Worm (Caenorhabditis elegans) whole organism, early embryonic: ENCODE data around the gene Y60C6A.1.

Source experiments
- aly-1 ChIP-seq: sonication (generic microtip); optimal IDR thresholded peaks from 2 replicates; lab custom pipeline; 2016; ENCODE audit warnings: missing genetic modification characterization, missing compliant biosample characterization
- ama-1 ChIP-seq: fragments of 150-350 bp; optimal IDR thresholded peaks from 2 replicates; lab custom pipeline; 2014
- hnd-1 ChIP-seq: sonication (generic microtip); optimal IDR thresholded peaks from 2 replicates; lab custom pipeline; 2016; ENCODE audit warnings: missing genetic modification characterization, missing compliant biosample characterization
- tra-4 ChIP-seq: sonication (generic microtip); optimal IDR thresholded peaks from 2 replicates; lab custom pipeline; 2017; ENCODE audit warnings: missing genetic modification characterization, missing compliant biosample characterization

DNA sequence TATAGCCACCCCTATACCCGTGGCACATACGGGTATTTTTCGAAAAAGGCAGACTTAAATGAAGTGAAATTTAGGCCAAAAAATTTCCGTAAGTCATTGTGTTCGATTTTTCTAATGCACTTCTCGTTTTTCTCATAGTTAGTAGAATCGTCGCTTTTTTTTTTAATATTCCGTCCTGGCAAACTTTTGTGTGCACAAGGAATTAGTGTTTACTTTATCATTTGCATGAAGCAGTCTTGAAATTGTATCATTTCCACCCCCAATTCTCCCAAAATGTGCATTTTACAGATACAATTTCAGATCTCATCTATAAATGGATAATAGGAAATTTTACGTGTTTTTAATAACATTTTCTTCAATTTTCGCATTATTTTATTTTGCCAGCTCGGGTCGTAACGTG is 33.1 kb upstream of the Y60C6A.1 start, which contains the start of gene C18G1.6:
- TF ChIP-seq tra-4 (tag; lab: Kevin White, UChicago) = no peak
- no peak for TF ChIP-seq ama-1 (lab: Kevin White, UChicago)
- TF ChIP-seq hnd-1 (tag; lab: Kevin White, UChicago) = no peak
- TF ChIP-seq aly-1 (tag; lab: Kevin White, UChicago) = no peak
